Worm (Caenorhabditis elegans): Measurements from ENCODE around the gene T16G1.9.

DNA sequence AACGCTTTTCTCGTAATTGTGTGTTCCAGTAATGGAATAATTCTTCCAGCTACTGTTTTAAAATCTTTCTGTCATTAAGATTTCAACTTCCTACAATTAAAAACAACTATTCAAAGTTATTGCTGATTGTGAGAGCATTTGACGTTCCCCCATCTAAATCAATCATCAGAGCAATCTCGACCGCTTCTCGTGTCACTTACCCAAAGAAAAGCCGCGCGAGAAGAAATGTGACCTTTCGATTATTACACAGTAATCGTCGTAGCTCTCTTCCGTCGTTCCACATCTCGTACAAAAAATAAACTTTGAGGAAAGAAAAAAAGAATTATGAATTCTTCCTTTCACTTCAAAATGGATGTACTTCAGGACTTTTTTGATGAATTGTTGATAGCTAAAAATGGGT lies 43.2 kb downstream of the T16G1.9 start:
- no peak for TF ChIP-seq unc-62 (GFP tag; optimal IDR thresholded peaks at IDR 0.05)
- TF ChIP-seq sma-9 (GFP tag; optimal IDR thresholded peaks at IDR 0.05): no peak
- no peak for TF ChIP-seq sma-9 (tag; optimal IDR thresholded peaks at IDR 0.05)
- no peak for TF ChIP-seq alr-1 (tag; optimal IDR thresholded peaks at IDR 0.05)
- TF ChIP-seq elt-3 (tag; optimal IDR thresholded peaks at IDR 0.05): no peak
- TF ChIP-seq ztf-4 (tag; optimal IDR thresholded peaks at IDR 0.05): no peak
- TF ChIP-seq unc-39 (tag; optimal IDR thresholded peaks at IDR 0.05): no peak
- no peak for TF ChIP-seq lin-13 (GFP tag; optimal IDR thresholded peaks at IDR 0.05)
- TF ChIP-seq ceh-16 (tag; optimal IDR thresholded peaks at IDR 0.05): no peak
- TF ChIP-seq nhr-237 (tag; optimal IDR thresholded peaks at IDR 0.05): no peak
- TF ChIP-seq aly-2 (tag; optimal IDR thresholded peaks at IDR 0.05): no peak
- TF ChIP-seq ama-1 (optimal IDR thresholded peaks at IDR 0.05): no peak
